Fruit fly (Drosophila melanogaster) whole organism, embryonic: Measurements from ENCODE around the gene Crg-1.

Source experiments
- Adf1 ChIP-seq: fragments of 200-800 bp; sonication (Bioruptor generic); IDR thresholded peaks from 2 replicates; pipeline ENCODE4 v1.3.6; 2022; ENCODE audit warnings: missing biosample characterization, missing genetic modification characterization
- Blimp-1 ChIP-seq: fragments of 200-800 bp; sonication (Bioruptor generic); optimal IDR thresholded peaks from 3 replicates; lab custom pipeline; 2018; ENCODE audit warnings: missing biosample characterization, missing genetic modification characterization, mild to moderate bottlenecking, moderate library complexity, missing genetic modification reagents
- CG10147 ChIP-seq: fragments of 200-800 bp; sonication (Bioruptor generic); optimal IDR thresholded peaks from 2 replicates; lab custom pipeline; 2019; ENCODE audit warnings: missing biosample characterization, mild to moderate bottlenecking, missing genetic modification characterization, moderate library complexity
- CG10209 ChIP-seq: fragments of 200-800 bp; sonication (Bioruptor generic); optimal IDR thresholded peaks from 3 replicates; lab custom pipeline; 2017; ENCODE audit warnings: missing biosample characterization, mild to moderate bottlenecking, missing genetic modification characterization, missing genetic modification reagents
- CG10543 ChIP-seq: fragments of 200-800 bp; sonication (Bioruptor generic); optimal IDR thresholded peaks from 3 replicates; lab custom pipeline; 2017; ENCODE audit warnings: missing biosample characterization, mild to moderate bottlenecking, missing genetic modification characterization, moderate library complexity
- CG12744 ChIP-seq: fragments of 200-800 bp; sonication (Bioruptor generic); optimal IDR thresholded peaks from 2 replicates; lab custom pipeline; 2016; ENCODE audit warnings: missing biosample characterization, missing genetic modification characterization
- CG15601 ChIP-seq: fragments of 200-800 bp; sonication (Bioruptor generic); optimal IDR thresholded peaks from 3 replicates; lab custom pipeline; 2019; ENCODE audit warnings: missing biosample characterization, mild to moderate bottlenecking, missing genetic modification characterization, moderate library complexity
- CG1647 ChIP-seq: fragments of 200-800 bp; sonication (Bioruptor generic); optimal IDR thresholded peaks from 3 replicates; lab custom pipeline; 2016; ENCODE audit warnings: missing biosample characterization, missing genetic modification characterization
- CG16813 ChIP-seq: fragments of 200-800 bp; sonication (Bioruptor generic); IDR thresholded peaks from 3 replicates; pipeline ENCODE4 v1.3.6; 2022; ENCODE audit warnings: missing biosample characterization, missing genetic modification characterization; ENCODE audit not compliant: partially characterized antibody
- CG16815 ChIP-seq: fragments of 200-800 bp; sonication (Bioruptor generic); optimal IDR thresholded peaks from 3 replicates; lab custom pipeline; 2017; ENCODE audit warnings: missing biosample characterization, mild to moderate bottlenecking, missing genetic modification characterization
- CG17829 ChIP-seq: fragments of 200-800 bp; optimal IDR thresholded peaks from 2 replicates; lab custom pipeline; 2019; ENCODE audit warnings: missing biosample characterization, mild to moderate bottlenecking, missing genetic modification characterization, moderate library complexity
- CG1792 ChIP-seq: fragments of 200-800 bp; sonication (Bioruptor generic); optimal IDR thresholded peaks from 2 replicates; lab custom pipeline; 2016; ENCODE audit warnings: missing biosample characterization, missing genetic modification characterization
- CG30020 ChIP-seq: fragments of 200-800 bp; optimal IDR thresholded peaks from 2 replicates; lab custom pipeline; 2019; ENCODE audit warnings: missing biosample characterization, mild to moderate bottlenecking, missing genetic modification characterization, moderate library complexity
- CG3065 ChIP-seq: fragments of 200-800 bp; sonication (Bioruptor generic); optimal IDR thresholded peaks from 2 replicates; lab custom pipeline; 2016; ENCODE audit warnings: missing biosample characterization, missing genetic modification characterization
- CG31224 ChIP-seq: fragments of 200-800 bp; sonication (Bioruptor generic); IDR thresholded peaks from 2 replicates; pipeline ENCODE4 v1.3.6; 2022; ENCODE audit warnings: missing biosample characterization, missing genetic modification characterization
- CG32532 ChIP-seq: fragments of 200-800 bp; sonication (Bioruptor generic); IDR thresholded peaks from 2 replicates; pipeline ENCODE4 v1.3.6; 2022; ENCODE audit warnings: missing biosample characterization, missing genetic modification characterization
- CG33557 ChIP-seq: fragments of 200-800 bp; sonication (Bioruptor generic); optimal IDR thresholded peaks from 2 replicates; lab custom pipeline; 2019; ENCODE audit warnings: missing biosample characterization, mild to moderate bottlenecking, missing genetic modification characterization, moderate library complexity
- CG3726 ChIP-seq: fragments of 200-800 bp; sonication (Bioruptor generic); IDR thresholded peaks from 3 replicates; pipeline ENCODE4, ENCODE4 v1.3.6; 2022; ENCODE audit warnings: missing biosample characterization, missing genetic modification characterization
- CG3995 ChIP-seq: fragments of 200-800 bp; sonication (Bioruptor generic); optimal IDR thresholded peaks from 3 replicates; lab custom pipeline; 2016; ENCODE audit warnings: missing biosample characterization, missing genetic modification characterization
- CG4617 ChIP-seq: fragments of 200-800 bp; sonication (Bioruptor generic); optimal IDR thresholded peaks from 3 replicates; lab custom pipeline; 2016; ENCODE audit warnings: missing biosample characterization, missing genetic modification characterization, borderline replicate concordance
- CG4854 ChIP-seq: fragments of 200-800 bp; sonication (Bioruptor generic); optimal IDR thresholded peaks from 2 replicates; lab custom pipeline; 2016; ENCODE audit warnings: missing biosample characterization, missing genetic modification characterization, inconsistent platforms
- CG6813 ChIP-seq: fragments of 200-800 bp; sonication (Bioruptor generic); optimal IDR thresholded peaks from 2 replicates; lab custom pipeline; 2017; ENCODE audit warnings: missing biosample characterization, missing genetic modification characterization, mild to moderate bottlenecking, moderate library complexity, missing genetic modification reagents
- CG6854 ChIP-seq: fragments of 200-800 bp; sonication (Bioruptor generic); optimal IDR thresholded peaks from 3 replicates; lab custom pipeline; 2017; ENCODE audit warnings: missing biosample characterization, mild to moderate bottlenecking, missing genetic modification characterization
- CG8388 ChIP-seq: fragments of 200-800 bp; sonication (Bioruptor generic); optimal IDR thresholded peaks from 2 replicates; lab custom pipeline; 2019; ENCODE audit warnings: missing biosample characterization, mild to moderate bottlenecking, missing genetic modification characterization, moderate library complexity
- CG9727 ChIP-seq: fragments of 200-800 bp; sonication (Bioruptor generic); optimal IDR thresholded peaks from 3 replicates; lab custom pipeline; 2017; ENCODE audit warnings: missing biosample characterization, mild to moderate bottlenecking, missing genetic modification characterization
- CTCF ChIP-seq: fragments of 200-800 bp; sonication (Bioruptor generic); optimal IDR thresholded peaks from 2 replicates; lab custom pipeline; 2017; ENCODE audit warnings: missing biosample characterization, mild to moderate bottlenecking, missing genetic modification characterization, moderate library complexity
- Chrac-16 ChIP-seq: fragments of 200-800 bp; sonication (Bioruptor generic); optimal IDR thresholded peaks from 3 replicates; lab custom pipeline; 2016; ENCODE audit warnings: missing biosample characterization, missing genetic modification characterization
- D19B ChIP-seq: fragments of 200-800 bp; sonication (Bioruptor generic); optimal IDR thresholded peaks from 2 replicates; lab custom pipeline; 2017; ENCODE audit warnings: missing biosample characterization, mild to moderate bottlenecking, missing genetic modification characterization
- Doc2 ChIP-seq: fragments of 200-800 bp; sonication (Bioruptor generic); IDR thresholded peaks from 2 replicates; pipeline ENCODE4 v1.3.6; 2022; ENCODE audit warnings: missing biosample characterization, missing genetic modification characterization
- Dp ChIP-seq: fragments of 200-800 bp; sonication (Bioruptor generic); optimal IDR thresholded peaks from 2 replicates; lab custom pipeline; 2018; ENCODE audit warnings: missing biosample characterization, mild to moderate bottlenecking, missing genetic modification characterization, moderate library complexity
- HLH3B ChIP-seq: fragments of 200-800 bp; sonication (Bioruptor generic); IDR thresholded peaks from 2 replicates; pipeline ENCODE4 v1.3.6; 2022; ENCODE audit warnings: missing biosample characterization, missing genetic modification characterization
- HLH54F ChIP-seq: fragments of 200-800 bp; sonication (Bioruptor generic); optimal IDR thresholded peaks from 3 replicates; lab custom pipeline; 2016; ENCODE audit warnings: missing biosample characterization, missing genetic modification characterization
- Opbp ChIP-seq: fragments of 200-800 bp; sonication (Bioruptor generic); IDR thresholded peaks from 3 replicates; pipeline ENCODE4 v1.3.6; 2022; ENCODE audit warnings: missing biosample characterization, missing genetic modification characterization; ENCODE audit not compliant: partially characterized antibody
- Sox102F ChIP-seq: fragments of 200-800 bp; sonication (Bioruptor generic); optimal IDR thresholded peaks from 2 replicates; lab custom pipeline; 2018; ENCODE audit warnings: missing biosample characterization, mild to moderate bottlenecking, missing genetic modification characterization, moderate library complexity
- Ssrp ChIP-seq: fragments of 200-800 bp; sonication (Bioruptor generic); optimal IDR thresholded peaks from 2 replicates; lab custom pipeline; 2018; ENCODE audit warnings: missing biosample characterization, mild to moderate bottlenecking, missing genetic modification characterization, moderate library complexity
- Stat92E ChIP-seq, 3 experiments: fragments of >200 bp in 2 of 3; fragments of 200-800 bp in 1 of 3; sonication (Bioruptor generic) in 1 of 3; optimal IDR thresholded peaks; 2 replicates each; lab custom pipeline; 2017 to 2019; ENCODE audit warnings: missing biosample characterization in 3 of 3, missing genetic modification characterization in 3 of 3, mild to moderate bottlenecking in 1 of 3, moderate library complexity in 1 of 3
- TFAM ChIP-seq: fragments of 200-800 bp; sonication (Bioruptor generic); optimal IDR thresholded peaks from 2 replicates; lab custom pipeline; 2017; ENCODE audit warnings: missing biosample characterization, missing genetic modification characterization, inconsistent platforms
- aop ChIP-seq: fragments of 200-800 bp; sonication (Bioruptor generic); IDR thresholded peaks from 2 replicates; pipeline ENCODE4 v1.3.6; 2022; ENCODE audit warnings: missing biosample characterization, missing genetic modification characterization
- bab2 ChIP-seq: fragments of 200-800 bp; sonication (Bioruptor generic); optimal IDR thresholded peaks from 2 replicates; lab custom pipeline; 2016; ENCODE audit warnings: missing biosample characterization, missing genetic modification characterization
- dmrt99B ChIP-seq: fragments of 200-800 bp; sonication (Bioruptor generic); optimal IDR thresholded peaks from 2 replicates; lab custom pipeline; 2018; ENCODE audit warnings: missing biosample characterization, mild to moderate bottlenecking, missing genetic modification characterization, moderate library complexity
- ind ChIP-seq: fragments of 200-800 bp; sonication (Bioruptor generic); optimal IDR thresholded peaks from 3 replicates; lab custom pipeline; 2016; ENCODE audit warnings: missing biosample characterization, missing genetic modification characterization
- klu ChIP-seq: fragments of 200-800 bp; sonication (Bioruptor generic); IDR thresholded peaks from 2 replicates; pipeline ENCODE4 v1.3.6; 2022; ENCODE audit warnings: missing biosample characterization, missing genetic modification characterization
- lmd ChIP-seq: fragments of 200-800 bp; sonication (Bioruptor generic); IDR thresholded peaks from 2 replicates; pipeline ENCODE4 v1.3.6; 2022; ENCODE audit warnings: missing biosample characterization, missing genetic modification characterization
- pb ChIP-seq: fragments of 200-800 bp; sonication (Bioruptor generic); optimal IDR thresholded peaks from 3 replicates; lab custom pipeline; 2016; ENCODE audit warnings: missing biosample characterization, missing genetic modification characterization
- pita ChIP-seq: fragments of 200-800 bp; sonication (Bioruptor generic); optimal IDR thresholded peaks from 2 replicates; lab custom pipeline; 2017; ENCODE audit warnings: missing biosample characterization, mild to moderate bottlenecking, missing genetic modification characterization
- psq ChIP-seq: fragments of 200-800 bp; sonication (Bioruptor generic); optimal IDR thresholded peaks from 2 replicates; lab custom pipeline; 2017; ENCODE audit warnings: missing biosample characterization, missing genetic modification characterization
- pum ChIP-seq: fragments of 200-800 bp; sonication (Bioruptor generic); optimal IDR thresholded peaks from 2 replicates; lab custom pipeline; 2016; ENCODE audit warnings: missing biosample characterization, missing genetic modification characterization
- sd ChIP-seq: fragments of 200-800 bp; sonication (Bioruptor generic); optimal IDR thresholded peaks from 3 replicates; lab custom pipeline; 2018; ENCODE audit warnings: missing biosample characterization, mild to moderate bottlenecking, missing genetic modification characterization, moderate library complexity
- tgo ChIP-seq: fragments of 200-800 bp; sonication (Bioruptor generic); IDR thresholded peaks from 3 replicates; pipeline ENCODE4 v1.3.6; 2022; ENCODE audit warnings: missing biosample characterization, missing genetic modification characterization
- usp ChIP-seq: fragments of >200 bp; optimal IDR thresholded peaks from 2 replicates; lab custom pipeline; 2017; ENCODE audit warnings: missing biosample characterization, missing genetic modification characterization

Crg-1 gene

dm6 chrX:3744492-3745263 lies 48.3 kb upstream of the Crg-1 start (continued):
- no peak for TF ChIP-seq CG17829 (tag; lab: Kevin White, UChicago)
- no peak for TF ChIP-seq ind (GFP tag; lab: Kevin White, UChicago)
- no peak for TF ChIP-seq CG4854 (GFP tag; lab: Kevin White, UChicago)
- TF ChIP-seq TFAM (GFP tag; lab: Kevin White, UChicago) = no peak
- TF ChIP-seq Blimp-1 = no peak
- TF ChIP-seq psq (GFP tag; lab: Kevin White, UChicago) = no peak
- TF ChIP-seq pita (GFP tag; lab: Kevin White, UChicago) = no peak
- no peak for TF ChIP-seq CG3995 (GFP tag; lab: Kevin White, UChicago)
- TF ChIP-seq Sox102F = no peak
- TF ChIP-seq CTCF (GFP tag; lab: Kevin White, UChicago) = peak; percentile 79
- no peak for TF ChIP-seq bab2 (GFP tag; lab: Kevin White, UChicago)
- peak; percentile 44 for TF ChIP-seq sd (tag; lab: Kevin White, UChicago)
- TF ChIP-seq HLH54F (GFP tag; lab: Kevin White, UChicago) = no peak
- TF ChIP-seq CG10147 (GFP tag; lab: Kevin White, UChicago) = no peak
- peak; percentile 61 for TF ChIP-seq CG10543 (GFP tag; lab: Kevin White, UChicago)
- no peak for TF ChIP-seq Doc2 (GFP tag; lab: Robert Waterston, UW)
- TF ChIP-seq CG30020 (tag; lab: Kevin White, UChicago) = no peak
- TF ChIP-seq CG3726 = no peak
- TF ChIP-seq CG10209 (GFP tag; lab: Kevin White, UChicago) = no peak
- TF ChIP-seq tgo (GFP tag; lab: Robert Waterston, UW) = no peak
- no peak for TF ChIP-seq CG33557 (GFP tag; lab: Kevin White, UChicago)
- TF ChIP-seq HLH3B (GFP tag; lab: Robert Waterston, UW) = no peak
- no peak for TF ChIP-seq CG1647 (GFP tag; lab: Kevin White, UChicago)
- no peak for TF ChIP-seq CG15601 (tag; lab: Kevin White, UChicago)
- TF ChIP-seq D19B = no peak
- TF ChIP-seq CG9727 = no peak
- no peak for TF ChIP-seq CG1792 (GFP tag; lab: Kevin White, UChicago)
- peak; percentile 81 for TF ChIP-seq aop
- TF ChIP-seq Stat92E (GFP tag; optimal IDR thresholded peaks at IDR 0.05; lab: Kevin White, UChicago) = no peak
- TF ChIP-seq Ssrp (tag; lab: Kevin White, UChicago) = no peak
- TF ChIP-seq CG6854 (GFP tag; lab: Kevin White, UChicago) = no peak
- no peak for TF ChIP-seq CG32532
- no peak for TF ChIP-seq pum
- TF ChIP-seq CG6813 (GFP tag; lab: Kevin White, UChicago) = no peak
- no peak for TF ChIP-seq pb (GFP tag; lab: Kevin White, UChicago)
- no peak for TF ChIP-seq CG8388 (GFP tag; lab: Kevin White, UChicago)
- TF ChIP-seq Dp (GFP tag; lab: Kevin White, UChicago) = no peak
- no peak for TF ChIP-seq dmrt99B (tag; lab: Kevin White, UChicago)
- no peak for TF ChIP-seq CG4617 (GFP tag; lab: Kevin White, UChicago)
- TF ChIP-seq CG16813 (GFP tag; lab: Robert Waterston, UW) = no peak
- no peak for TF ChIP-seq lmd (GFP tag; lab: Robert Waterston, UW)
- TF ChIP-seq Adf1 (GFP tag; lab: Robert Waterston, UW) = peak; percentile 81
- no peak for TF ChIP-seq CG16815
- TF ChIP-seq CG12744 (GFP tag; lab: Kevin White, UChicago) = peak; percentile 47
- TF ChIP-seq CG31224 (GFP tag; lab: Robert Waterston, UW) = peak; percentile 8; the same call in 1 of the 2 replicates
- no peak for TF ChIP-seq usp (GFP tag; lab: Kevin White, UChicago)
- no peak for TF ChIP-seq Chrac-16
- no peak for TF ChIP-seq Opbp
- no peak for TF ChIP-seq CG3065 (GFP tag; lab: Kevin White, UChicago)
- no peak for TF ChIP-seq klu (GFP tag; lab: Robert Waterston, UW)
